Fruit fly (Drosophila melanogaster) Kc167 (cell line): ENCODE data around the gene Dhc1.

ENCODE experiments used
- Myc ChIP-seq: fragments of >200 bp; optimal IDR thresholded peaks from 2 replicates; lab custom pipeline; 2017; ENCODE audit warnings: missing external identifiers
- h ChIP-seq: fragments of >200 bp; optimal IDR thresholded peaks from 3 replicates; lab custom pipeline; 2018; ENCODE audit warnings: missing external identifiers
- insv ChIP-seq: fragments of >200 bp; optimal IDR thresholded peaks from 3 replicates; lab custom pipeline; 2018; ENCODE audit warnings: missing external identifiers
- psq ChIP-seq: fragments of >200 bp; optimal IDR thresholded peaks from 2 replicates; lab custom pipeline; 2017; ENCODE audit warnings: missing external identifiers

dm6 chr3R:9625443-9625842, 49.0 kb downstream of the Dhc1 start:
- no peak for TF ChIP-seq Myc (lab: Kevin White, UChicago)
- no peak for TF ChIP-seq psq (lab: Kevin White, UChicago)
- TF ChIP-seq insv: no peak
- no peak for TF ChIP-seq h (lab: Kevin White, UChicago)
